Worm (Caenorhabditis elegans) whole organism, L3 larva: ENCODE measurements around the gene W04B5.3.

ENCODE experiments used
- R02D3.7 ChIP-seq: fragments of 150-350 bp; optimal IDR thresholded peaks from 2 replicates; lab custom pipeline; 2014; ENCODE audit warnings: missing biosample characterization, missing genetic modification characterization
- elt-2 ChIP-seq: sonication (generic microtip); optimal IDR thresholded peaks from 2 replicates; lab custom pipeline; 2016; ENCODE audit warnings: missing genetic modification reagents, mild to moderate bottlenecking, missing genetic modification characterization, missing compliant biosample characterization
- nhr-11 ChIP-seq: fragments of 150-350 bp; optimal IDR thresholded peaks from 2 replicates; lab custom pipeline; 2014; ENCODE audit warnings: missing biosample characterization, missing genetic modification characterization
- nhr-12 ChIP-seq: fragments of 150-350 bp; optimal IDR thresholded peaks from 2 replicates; lab custom pipeline; 2014; ENCODE audit warnings: missing biosample characterization, missing genetic modification characterization
- ztf-4 ChIP-seq: fragments of 150-350 bp; optimal IDR thresholded peaks from 2 replicates; lab custom pipeline; 2014; ENCODE audit warnings: missing biosample characterization, missing genetic modification characterization

ce11 chrIII:2424783-2425329 is 6.5 kb downstream of the W04B5.3 start:
- no peak for TF ChIP-seq R02D3.7 (tag; lab: Kevin White, UChicago)
- no peak for TF ChIP-seq nhr-12 (tag; lab: Kevin White, UChicago)
- TF ChIP-seq nhr-11 (tag; lab: Kevin White, UChicago) = no peak
- no peak for TF ChIP-seq ztf-4
- no peak for TF ChIP-seq elt-2 (tag; lab: Kevin White, UChicago)
